Fruit fly (Drosophila melanogaster) whole organism, wandering third instar larva: Measurements from ENCODE around the gene mus304.
A peak's percentile ranks its signal among the peaks of the same experiment; 100 is the strongest.

Source experiments
- CG32264 ChIP-seq: fragments of 200-800 bp; sonication (Bioruptor generic); optimal IDR thresholded peaks from 2 replicates; lab custom pipeline; 2016; ENCODE audit warnings: missing biosample characterization, missing genetic modification characterization
- CG9705 ChIP-seq: fragments of 200-800 bp; sonication (Bioruptor generic); optimal IDR thresholded peaks from 2 replicates; lab custom pipeline; 2018; ENCODE audit warnings: missing biosample characterization, mild to moderate bottlenecking, missing genetic modification characterization
- CrebA ChIP-seq: fragments of 200-800 bp; sonication (Bioruptor generic); optimal IDR thresholded peaks from 2 replicates; lab custom pipeline; 2016; ENCODE audit warnings: missing biosample characterization, mild to moderate bottlenecking, missing genetic modification characterization, borderline replicate concordance
- Dfd ChIP-seq: fragments of >200 bp; optimal IDR thresholded peaks from 2 replicates; lab custom pipeline; 2017; ENCODE audit warnings: missing biosample characterization, missing genetic modification characterization
- Dif ChIP-seq: fragments of 200-275, 200-300 bp; sonication (Bioruptor generic); optimal IDR thresholded peaks from 2 replicates; lab custom pipeline; 2018; ENCODE audit warnings: missing biosample characterization, missing genetic modification characterization; ENCODE audit not compliant: partially characterized antibody
- GATAd ChIP-seq: sonication (Bioruptor generic); optimal IDR thresholded peaks from 2 replicates; lab custom pipeline; 2016; ENCODE audit warnings: missing biosample characterization, missing genetic modification characterization
- Hnf4 ChIP-seq: fragments of 200-800 bp; sonication (Bioruptor generic); optimal IDR thresholded peaks from 2 replicates; lab custom pipeline; 2016; ENCODE audit warnings: missing biosample characterization, mild to moderate bottlenecking, missing genetic modification characterization
- Hr83 ChIP-seq: fragments of 200-300 bp; sonication (Bioruptor generic); optimal IDR thresholded peaks from 2 replicates; lab custom pipeline; 2016; ENCODE audit warnings: missing biosample characterization, mild to moderate bottlenecking, missing genetic modification characterization, moderate library complexity; ENCODE audit not compliant: poor library complexity, severe bottlenecking
- Jra ChIP-seq: sonication (Bioruptor generic); optimal IDR thresholded peaks from 2 replicates; lab custom pipeline; 2016; ENCODE audit warnings: missing biosample characterization, missing genetic modification characterization
- Myc ChIP-seq: fragments of >200 bp; optimal IDR thresholded peaks from 2 replicates; lab custom pipeline; 2017
- N ChIP-seq: fragments of >200 bp; optimal IDR thresholded peaks from 2 replicates; lab custom pipeline; 2018; ENCODE audit warnings: missing biosample characterization, missing external identifiers, missing genetic modification characterization
- OdsH ChIP-seq: fragments of 200-800 bp; sonication (Bioruptor generic); optimal IDR thresholded peaks from 2 replicates; lab custom pipeline; 2016; ENCODE audit warnings: missing biosample characterization, mild to moderate bottlenecking, missing genetic modification characterization
- Sp1 ChIP-seq: fragments of 200-800 bp; sonication (Bioruptor generic); optimal IDR thresholded peaks from 3 replicates; lab custom pipeline; 2019; ENCODE audit warnings: missing biosample characterization, mild to moderate bottlenecking, missing genetic modification characterization, moderate library complexity
- br ChIP-seq: fragments of 200-800 bp; sonication (Bioruptor generic); optimal IDR thresholded peaks from 2 replicates; lab custom pipeline; 2016; ENCODE audit warnings: missing biosample characterization, missing genetic modification characterization
- brk ChIP-seq: fragments of 200-800 bp; sonication (Bioruptor generic); optimal IDR thresholded peaks from 2 replicates; lab custom pipeline; 2016; ENCODE audit warnings: missing biosample characterization, mild to moderate bottlenecking, missing genetic modification characterization
- ey ChIP-seq: fragments of 200-800 bp; sonication (Bioruptor generic); optimal IDR thresholded peaks from 2 replicates; lab custom pipeline; 2016; ENCODE audit warnings: missing biosample characterization, missing genetic modification characterization
- foxo ChIP-seq, 2 experiments: fragments of 200-800 bp; sonication (Bioruptor generic); optimal IDR thresholded peaks; 2 replicates in 1 of 2; 3 replicates in 1 of 2; lab custom pipeline; 2016 to 2017; ENCODE audit warnings: missing biosample characterization in 2 of 2, missing genetic modification characterization in 2 of 2
- fru ChIP-seq: fragments of 200-800 bp; sonication (Bioruptor generic); optimal IDR thresholded peaks from 3 replicates; lab custom pipeline; 2016; ENCODE audit warnings: missing biosample characterization, mild to moderate bottlenecking, missing genetic modification characterization
- h ChIP-seq: fragments of 200-800 bp; sonication (Bioruptor generic); optimal IDR thresholded peaks from 3 replicates; lab custom pipeline; 2016; ENCODE audit warnings: missing biosample characterization, mild to moderate bottlenecking, missing genetic modification characterization
- jim ChIP-seq: fragments of 175-275, 200-325 bp; sonication (Bioruptor generic); optimal IDR thresholded peaks from 2 replicates; lab custom pipeline; 2016; ENCODE audit warnings: missing biosample characterization, mild to moderate bottlenecking, missing genetic modification characterization
- pan ChIP-seq: fragments of >200 bp; optimal IDR thresholded peaks from 2 replicates; lab custom pipeline; 2017
- psq ChIP-seq: fragments of 200-800 bp; sonication (Bioruptor generic); optimal IDR thresholded peaks from 3 replicates; lab custom pipeline; 2017; ENCODE audit warnings: missing biosample characterization, mild to moderate bottlenecking, missing genetic modification characterization, moderate library complexity
- sage ChIP-seq: fragments of 200-800 bp; sonication (Bioruptor generic); optimal IDR thresholded peaks from 2 replicates; lab custom pipeline; 2016; ENCODE audit warnings: missing biosample characterization, mild to moderate bottlenecking, missing genetic modification characterization
- tai ChIP-seq: sonication (Bioruptor generic); optimal IDR thresholded peaks from 2 replicates; lab custom pipeline; 2016; ENCODE audit warnings: missing biosample characterization, missing genetic modification characterization
- usp ChIP-seq: fragments of >200 bp; optimal IDR thresholded peaks from 2 replicates; lab custom pipeline; 2017; ENCODE audit warnings: missing biosample characterization, missing genetic modification characterization
- woc ChIP-seq: sonication (Bioruptor generic); optimal IDR thresholded peaks from 2 replicates; lab custom pipeline; 2016; ENCODE audit warnings: missing biosample characterization, mild to moderate bottlenecking, missing genetic modification characterization

Gene mus304

dm6 chr3L:18106021-18106944 is 3.3 kb upstream of the mus304 start, which contains the start of the genes CG13698 and mRpS26 (continued):
- TF ChIP-seq OdsH (GFP tag; lab: Kevin White, UChicago), result peak; percentile 52
- TF ChIP-seq jim (GFP tag; lab: Kevin White, UChicago), result no peak
- TF ChIP-seq tai (GFP tag; lab: Kevin White, UChicago), result no peak
- TF ChIP-seq usp (GFP tag; lab: Kevin White, UChicago), result no peak
- peak; percentile 93 for TF ChIP-seq Myc (lab: Kevin White, UChicago)
- TF ChIP-seq ey (GFP tag; lab: Kevin White, UChicago), result peak; percentile 52

DNA sequence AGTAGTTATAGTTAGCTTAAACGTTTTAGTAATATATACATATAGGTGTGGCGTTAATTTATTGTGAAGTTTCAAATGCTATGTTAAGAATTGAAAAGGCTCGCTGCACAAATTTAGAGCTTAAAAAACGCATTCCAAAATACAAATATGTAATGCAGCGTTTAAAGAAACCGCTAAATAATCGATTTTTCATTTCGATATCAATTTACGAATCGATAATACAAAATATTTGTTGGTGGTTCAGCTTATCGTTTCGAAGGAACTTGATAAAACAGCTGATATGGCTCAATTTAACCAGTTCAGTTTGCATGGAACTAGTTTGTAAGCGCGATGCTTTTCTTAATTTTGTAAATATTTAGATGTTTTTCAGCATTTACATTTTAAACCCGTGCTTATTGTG is 3.1 kb downstream of the mus304 start, which contains the start of the genes CG32195 and CG7341:
Gene CG32195, plus strand, starts transcription at position 291 of the 400 bp plus-strand sequence.
Gene CG7341, plus strand, starts transcription at position 291 of the 400 bp plus-strand sequence.
- TF ChIP-seq sage (peak; percentile 42), Dif (no peak), usp (GFP tag; lab: Kevin White, UChicago) (no peak), brk (GFP tag; lab: Kevin White, UChicago) (no peak), Hr83 (GFP tag; lab: Kevin White, UChicago) (no peak), Sp1 (GFP tag; lab: Kevin White, UChicago) (no peak), N (GFP tag; lab: Kevin White, UChicago) (no peak), tai (GFP tag; lab: Kevin White, UChicago) (no peak), foxo (GFP tag; optimal IDR thresholded peaks at IDR 0.05; lab: Kevin White, UChicago) (peak in 1 of 2 experiments; percentile 28)
- TF ChIP-seq, all 38 proteins: peak for 2

DNA sequence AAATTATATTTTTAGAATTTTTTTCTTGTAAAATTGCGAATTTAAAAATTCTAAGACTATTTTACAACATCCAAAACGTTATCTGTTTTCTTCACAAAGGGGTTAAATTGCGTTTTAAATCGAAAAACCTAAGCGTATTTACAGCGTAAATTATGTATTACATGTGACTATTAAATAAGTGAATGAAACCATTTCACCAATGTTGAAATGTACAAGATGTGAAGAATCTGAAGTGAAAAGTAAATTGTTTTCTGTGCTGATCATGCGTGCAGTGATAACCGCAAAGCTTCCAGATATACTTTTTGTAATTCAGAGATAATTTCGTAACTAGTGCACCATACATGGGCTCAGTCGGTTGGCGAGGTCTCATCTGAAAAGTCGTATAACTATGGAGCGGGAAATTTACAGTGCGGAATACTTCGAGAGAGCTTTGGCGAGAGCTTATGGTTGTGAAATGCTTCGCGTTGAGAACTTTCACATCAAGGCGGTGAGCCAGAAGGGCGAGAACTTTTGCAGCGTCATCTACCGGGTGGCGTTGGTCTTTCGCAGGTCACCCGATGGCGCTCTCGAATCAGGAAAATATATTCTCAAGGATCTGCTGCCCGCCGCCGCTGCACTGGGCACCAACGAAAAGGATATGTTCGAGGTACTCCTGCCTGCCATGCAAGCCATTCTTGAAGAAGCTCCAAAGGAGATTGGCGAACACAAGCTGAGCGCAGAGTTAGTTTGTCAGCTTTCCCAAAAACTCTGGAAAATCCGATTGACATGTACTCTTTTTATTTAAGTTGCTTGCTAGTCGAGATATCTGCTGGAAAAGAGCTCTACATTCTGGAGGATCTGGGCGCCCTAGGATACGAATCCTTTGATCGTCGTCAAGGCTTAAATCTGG is 4.7 kb downstream of the mus304 start:
- TF ChIP-seq fru (peak; percentile 22), OdsH (GFP tag; lab: Kevin White, UChicago) (peak; percentile 44), sage (no peak), jim (GFP tag; lab: Kevin White, UChicago) (no peak), h (GFP tag; lab: Kevin White, UChicago) (peak; percentile 61), Dif (peak; percentile 14), Jra (GFP tag; lab: Kevin White, UChicago) (peak; percentile 6), Hr83 (GFP tag; lab: Kevin White, UChicago) (peak; percentile 40), br (GFP tag; lab: Kevin White, UChicago) (peak; percentile 54), Hnf4 (GFP tag; lab: Kevin White, UChicago) (peak; percentile 31), foxo (GFP tag; optimal IDR thresholded peaks at IDR 0.05; lab: Kevin White, UChicago) (peak in 1 of 2 experiments; percentile 46)

dm6 chr3L:18121889-18122288 is 12.3 kb downstream of the mus304 start, which contains the start of gene CG42853:
CG42853 (minus strand) TSS chr3L:18121989.
- TF ChIP-seq pan, result no peak
- TF ChIP-seq CrebA (GFP tag; lab: Kevin White, UChicago), result no peak
- no peak for TF ChIP-seq N (GFP tag; lab: Kevin White, UChicago)
- TF ChIP-seq CG32264 (GFP tag; lab: Kevin White, UChicago), result no peak
- no peak for TF ChIP-seq Dfd (GFP tag; lab: Kevin White, UChicago)
- no peak for TF ChIP-seq brk (GFP tag; lab: Kevin White, UChicago)
- no peak for TF ChIP-seq GATAd
- TF ChIP-seq CG9705 (GFP tag; lab: Kevin White, UChicago), result no peak
- no peak for TF ChIP-seq Hr83 (GFP tag; lab: Kevin White, UChicago)
- TF ChIP-seq jim (GFP tag; lab: Kevin White, UChicago), result no peak
- TF ChIP-seq sage, result no peak

dm6 chr3L:18124138-18124537 is 14.5 kb downstream of the mus304 start:
- TF ChIP-seq fru (no peak), Dfd (GFP tag; lab: Kevin White, UChicago) (peak; percentile 90)

DNA sequence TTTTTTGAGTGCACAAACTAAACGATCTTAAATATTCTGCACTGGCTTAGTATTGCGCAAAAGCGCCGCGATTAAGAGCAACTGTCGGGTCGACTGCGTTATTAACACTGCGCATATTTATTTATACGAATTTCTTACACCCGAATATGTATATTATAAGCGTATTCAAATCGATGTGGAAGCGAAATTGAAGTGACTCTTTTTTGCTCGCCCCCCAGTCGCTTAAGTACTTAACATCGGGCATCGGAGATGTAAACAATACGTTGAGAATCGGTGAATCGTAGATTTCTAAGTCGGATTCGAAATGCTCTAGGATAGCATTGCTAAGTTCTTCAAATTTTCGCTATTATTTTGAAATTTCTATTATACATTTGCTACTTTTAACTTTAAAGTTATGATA is 23.0 kb downstream of the mus304 start, which contains the start of gene Cyp312a1:
Gene Cyp312a1, minus strand, starts transcription at position 101 of the 400 bp plus-strand sequence.
- TF ChIP-seq N (GFP tag; lab: Kevin White, UChicago) (no peak), psq (GFP tag; lab: Kevin White, UChicago) (no peak), woc (GFP tag; lab: Kevin White, UChicago) (no peak), sage (no peak)
